Fruit fly (Drosophila melanogaster) whole organism, embryonic: ENCODE data around the gene Tao.

ENCODE experiments used
- ATbp ChIP-seq: fragments of 200-800 bp; sonication (Bioruptor generic); optimal IDR thresholded peaks from 2 replicates; lab custom pipeline; 2017; ENCODE audit warnings: missing biosample characterization, mild to moderate bottlenecking, missing genetic modification characterization, missing genetic modification reagents
- BEAF-32 ChIP-seq: fragments of 200-800 bp; sonication (Bioruptor generic); optimal IDR thresholded peaks from 3 replicates; lab custom pipeline; 2017; ENCODE audit warnings: missing biosample characterization, missing genetic modification characterization, mild to moderate bottlenecking, moderate library complexity, missing genetic modification reagents
- CG12155 ChIP-seq: fragments of 200-800 bp; sonication (Bioruptor generic); optimal IDR thresholded peaks from 3 replicates; lab custom pipeline; 2016; ENCODE audit warnings: missing biosample characterization, missing genetic modification characterization
- CG1233 ChIP-seq: fragments of 200-800 bp; sonication (Bioruptor generic); optimal IDR thresholded peaks from 4 replicates; lab custom pipeline; 2018; ENCODE audit warnings: missing biosample characterization, mild to moderate bottlenecking, missing genetic modification characterization
- CG15011 ChIP-seq: fragments of 200-800 bp; sonication (Bioruptor generic); optimal IDR thresholded peaks from 3 replicates; lab custom pipeline; 2018; ENCODE audit warnings: missing biosample characterization, mild to moderate bottlenecking, missing genetic modification characterization
- CG15514 ChIP-seq: fragments of 200-800 bp; sonication (Bioruptor generic); optimal IDR thresholded peaks from 3 replicates; lab custom pipeline; 2017; ENCODE audit warnings: missing biosample characterization, missing genetic modification characterization, mild to moderate bottlenecking, moderate library complexity, missing genetic modification reagents
- CG2712 ChIP-seq: fragments of 200-800 bp; optimal IDR thresholded peaks from 3 replicates; lab custom pipeline; 2019; ENCODE audit warnings: missing biosample characterization, mild to moderate bottlenecking, missing genetic modification characterization, moderate library complexity
- CG3163 ChIP-seq: fragments of 200-800 bp; sonication (Bioruptor generic); optimal IDR thresholded peaks from 3 replicates; lab custom pipeline; 2016; ENCODE audit warnings: missing biosample characterization, missing genetic modification characterization
- CG6791 ChIP-seq: fragments of 200-800 bp; sonication (Bioruptor generic); IDR thresholded peaks from 3 replicates; pipeline ENCODE4 v1.3.6; 2022; ENCODE audit warnings: missing biosample characterization, missing genetic modification characterization; ENCODE audit not compliant: partially characterized antibody
- CG7963 ChIP-seq: fragments of 200-800 bp; sonication (Bioruptor generic); IDR thresholded peaks from 3 replicates; pipeline ENCODE4 v1.3.6; 2022; ENCODE audit warnings: missing biosample characterization, missing genetic modification characterization; ENCODE audit not compliant: partially characterized antibody
- CG7987 ChIP-seq: fragments of 200-800 bp; sonication (Bioruptor generic); optimal IDR thresholded peaks from 2 replicates; lab custom pipeline; 2018; ENCODE audit warnings: missing biosample characterization, mild to moderate bottlenecking, missing genetic modification characterization, moderate library complexity
- CG8290 ChIP-seq, 3 experiments: fragments of 200-800 bp; sonication (Bioruptor generic); optimal IDR thresholded peaks; 2 replicates each; lab custom pipeline; 2016 to 2019; ENCODE audit warnings: missing biosample characterization in 3 of 3, missing genetic modification characterization in 3 of 3, mild to moderate bottlenecking in 2 of 3, moderate library complexity in 1 of 3
- CG8924 ChIP-seq: fragments of 200-800 bp; optimal IDR thresholded peaks from 3 replicates; lab custom pipeline; 2019; ENCODE audit warnings: missing biosample characterization, mild to moderate bottlenecking, missing genetic modification characterization, moderate library complexity
- CG9437 ChIP-seq: fragments of 200-800 bp; sonication (Bioruptor generic); optimal IDR thresholded peaks from 2 replicates; lab custom pipeline; 2018; ENCODE audit warnings: missing biosample characterization, mild to moderate bottlenecking, missing genetic modification characterization
- CG9932 ChIP-seq: fragments of 200-800 bp; sonication (Bioruptor generic); IDR thresholded peaks from 2 replicates; pipeline ENCODE4 v1.3.6; 2022; ENCODE audit warnings: missing biosample characterization, missing genetic modification characterization
- Chrac-16 ChIP-seq: fragments of 200-800 bp; sonication (Bioruptor generic); optimal IDR thresholded peaks from 3 replicates; lab custom pipeline; 2016; ENCODE audit warnings: missing biosample characterization, missing genetic modification characterization
- Dad ChIP-seq: fragments of 200-800 bp; sonication (Bioruptor generic); optimal IDR thresholded peaks from 3 replicates; lab custom pipeline; 2016; ENCODE audit warnings: missing biosample characterization, missing genetic modification characterization
- Dll ChIP-seq: fragments of 200-800 bp; sonication (Bioruptor generic); IDR thresholded peaks from 4 replicates; pipeline ENCODE4 v1.3.6; 2022; ENCODE audit warnings: missing biosample characterization, missing genetic modification characterization; ENCODE audit not compliant: partially characterized antibody
- Dp ChIP-seq: fragments of 200-800 bp; sonication (Bioruptor generic); optimal IDR thresholded peaks from 2 replicates; lab custom pipeline; 2018; ENCODE audit warnings: missing biosample characterization, mild to moderate bottlenecking, missing genetic modification characterization, moderate library complexity
- E2f2 ChIP-seq: fragments of 200-800 bp; sonication (Bioruptor generic); IDR thresholded peaks from 2 replicates; pipeline ENCODE4 v1.3.6; 2022; ENCODE audit warnings: missing biosample characterization, missing genetic modification characterization
- Ets65A ChIP-seq: fragments of 200-800 bp; sonication (Bioruptor generic); peaks from one replicate; lab custom pipeline; 2016; ENCODE audit warnings: missing biosample characterization, missing genetic modification characterization
- Hand ChIP-seq: fragments of 200-800 bp; sonication (Bioruptor generic); optimal IDR thresholded peaks from 2 replicates; lab custom pipeline; 2017; ENCODE audit warnings: mild to moderate bottlenecking, missing biosample characterization, missing genetic modification reagents, missing genetic modification characterization
- Med ChIP-seq: fragments of 200-800 bp; sonication (Bioruptor generic); peaks from one replicate; lab custom pipeline; 2016; ENCODE audit warnings: missing biosample characterization, missing genetic modification characterization, mild to moderate bottlenecking, inconsistent platforms, moderate library complexity
- NK7.1 ChIP-seq: fragments of 200-800 bp; sonication (Bioruptor generic); optimal IDR thresholded peaks from 3 replicates; lab custom pipeline; 2016; ENCODE audit warnings: missing biosample characterization, missing genetic modification characterization
- Side ChIP-seq: fragments of 200-800 bp; sonication (Bioruptor generic); optimal IDR thresholded peaks from 2 replicates; lab custom pipeline; 2016; ENCODE audit warnings: missing biosample characterization, missing genetic modification characterization
- ab ChIP-seq: fragments of 200-800 bp; sonication (Bioruptor generic); optimal IDR thresholded peaks from 2 replicates; lab custom pipeline; 2016; ENCODE audit warnings: missing biosample characterization, missing genetic modification characterization
- amos ChIP-seq: fragments of 200-800 bp; sonication (Bioruptor generic); IDR thresholded peaks from 2 replicates; pipeline ENCODE4 v1.3.6; 2022; ENCODE audit warnings: missing biosample characterization, missing genetic modification characterization; ENCODE audit not compliant: partially characterized antibody
- ato ChIP-seq: fragments of 200-800 bp; sonication (Bioruptor generic); IDR thresholded peaks from 2 replicates; pipeline ENCODE4 v1.3.6; 2022; ENCODE audit warnings: missing biosample characterization, missing genetic modification characterization; ENCODE audit not compliant: partially characterized antibody
- da ChIP-seq: fragments of 200-800 bp; sonication (Bioruptor generic); optimal IDR thresholded peaks from 2 replicates; lab custom pipeline; 2016; ENCODE audit warnings: missing biosample characterization, missing genetic modification characterization
- ftz-f1 ChIP-seq: fragments of 200-800 bp; sonication (Bioruptor generic); optimal IDR thresholded peaks from 2 replicates; lab custom pipeline; 2016; ENCODE audit warnings: missing biosample characterization, missing genetic modification characterization
- gsb ChIP-seq: fragments of 200-800 bp; sonication (Bioruptor generic); IDR thresholded peaks from 2 replicates; pipeline ENCODE4 v1.3.6; 2022; ENCODE audit warnings: missing biosample characterization, missing genetic modification characterization
- kay ChIP-seq: fragments of 200-800 bp; sonication (Bioruptor generic); optimal IDR thresholded peaks from 2 replicates; lab custom pipeline; 2016; ENCODE audit warnings: missing biosample characterization, missing genetic modification characterization
- lov ChIP-seq, 2 experiments: fragments of 200-800 bp in 1 of 2; fragments of >200 bp in 1 of 2; sonication (Bioruptor generic) in 1 of 2; IDR thresholded peaks in 1 of 2; optimal IDR thresholded peaks in 1 of 2; 2 replicates in 1 of 2; 3 replicates in 1 of 2; pipeline versions ENCODE4 v1.3.6 to Lab custom; 2017 to 2022; ENCODE audit warnings: missing biosample characterization in 1 of 2, missing genetic modification characterization in 1 of 2
- nerfin-2 ChIP-seq: fragments of 200-800 bp; sonication (Bioruptor generic); IDR thresholded peaks from 2 replicates; pipeline ENCODE4 v1.3.6; 2022; ENCODE audit warnings: missing biosample characterization, missing genetic modification characterization; ENCODE audit not compliant: partially characterized antibody
- nmo ChIP-seq: fragments of 200-800 bp; sonication (Bioruptor generic); optimal IDR thresholded peaks from 2 replicates; lab custom pipeline; 2018; ENCODE audit warnings: missing biosample characterization, mild to moderate bottlenecking, missing genetic modification characterization, moderate library complexity
- pb ChIP-seq: fragments of 200-800 bp; sonication (Bioruptor generic); optimal IDR thresholded peaks from 3 replicates; lab custom pipeline; 2016; ENCODE audit warnings: missing biosample characterization, missing genetic modification characterization
- phol ChIP-seq: fragments of 200-800 bp; sonication (Bioruptor generic); optimal IDR thresholded peaks from 3 replicates; lab custom pipeline; 2018; ENCODE audit warnings: missing biosample characterization, mild to moderate bottlenecking, missing genetic modification characterization, moderate library complexity
- prd ChIP-seq, 3 experiments: fragments of >200 bp in 2 of 3; fragments of 200-800 bp in 1 of 3; sonication (Bioruptor generic) in 1 of 3; optimal IDR thresholded peaks in 2 of 3; IDR thresholded peaks in 1 of 3; 2 replicates in 2 of 3; 3 replicates in 1 of 3; pipeline versions ENCODE4 v1.3.6 to Lab custom; 2017 to 2022; ENCODE audit warnings: missing biosample characterization in 1 of 3, missing genetic modification characterization in 1 of 3
- psq ChIP-seq: fragments of 200-800 bp; sonication (Bioruptor generic); optimal IDR thresholded peaks from 2 replicates; lab custom pipeline; 2017; ENCODE audit warnings: missing biosample characterization, missing genetic modification characterization
- ro ChIP-seq: fragments of 200-800 bp; sonication (Bioruptor generic); IDR thresholded peaks from 2 replicates; pipeline ENCODE4 v1.3.6; 2022; ENCODE audit warnings: missing biosample characterization, missing genetic modification characterization
- sd ChIP-seq: fragments of 200-800 bp; sonication (Bioruptor generic); optimal IDR thresholded peaks from 3 replicates; lab custom pipeline; 2018; ENCODE audit warnings: missing biosample characterization, mild to moderate bottlenecking, missing genetic modification characterization, moderate library complexity
- sisA ChIP-seq: fragments of 200-800 bp; sonication (Bioruptor generic); IDR thresholded peaks from 2 replicates; pipeline ENCODE4 v1.3.6; 2022; ENCODE audit warnings: missing biosample characterization, missing genetic modification characterization
- sr ChIP-seq: fragments of 200-800 bp; sonication (Bioruptor generic); IDR thresholded peaks from 3 replicates; pipeline ENCODE4 v1.3.6; 2022; ENCODE audit warnings: missing biosample characterization, missing genetic modification characterization
- unc-4 ChIP-seq: fragments of 200-800 bp; sonication (Bioruptor generic); IDR thresholded peaks from 2 replicates; pipeline ENCODE4 v1.3.6; 2022; ENCODE audit warnings: missing biosample characterization, missing genetic modification characterization; ENCODE audit not compliant: partially characterized antibody
- usp ChIP-seq: fragments of >200 bp; optimal IDR thresholded peaks from 2 replicates; lab custom pipeline; 2017; ENCODE audit warnings: missing biosample characterization, missing genetic modification characterization
- wdn ChIP-seq: fragments of 200-800 bp; sonication (Bioruptor generic); IDR thresholded peaks from 2 replicates; pipeline ENCODE4 v1.3.6; 2022; ENCODE audit warnings: missing biosample characterization, missing genetic modification characterization
- zen ChIP-seq: fragments of 200-800 bp; sonication (Bioruptor generic); optimal IDR thresholded peaks from 3 replicates; lab custom pipeline; 2018; ENCODE audit warnings: missing biosample characterization, mild to moderate bottlenecking, missing genetic modification characterization, moderate library complexity
- zf30C ChIP-seq: fragments of 200-800 bp; sonication (Bioruptor generic); optimal IDR thresholded peaks from 3 replicates; lab custom pipeline; 2018; ENCODE audit warnings: missing biosample characterization, mild to moderate bottlenecking, missing genetic modification characterization

The Tao gene

dm6 chrX:19608042-19608609 is 28.5 kb upstream of the Tao start (continued):
- TF ChIP-seq BEAF-32 (GFP tag; lab: Kevin White, UChicago), result peak; percentile 25
- TF ChIP-seq CG9932 (GFP tag; lab: Robert Waterston, UW), result no peak
- TF ChIP-seq gsb, result no peak
- TF ChIP-seq CG1233, result peak; percentile 19
- TF ChIP-seq Chrac-16, result no peak
- TF ChIP-seq CG6791 (GFP tag; lab: Robert Waterston, UW), result peak; percentile 72; the same call in 2 of the 3 replicates
- no peak for TF ChIP-seq psq (GFP tag; lab: Kevin White, UChicago)
- no peak for TF ChIP-seq Ets65A (GFP tag; lab: Kevin White, UChicago)
- TF ChIP-seq Dad (GFP tag; lab: Kevin White, UChicago), result no peak
- peak; percentile 21 for TF ChIP-seq CG8924 (tag; lab: Kevin White, UChicago)
- no peak for TF ChIP-seq wdn (GFP tag; lab: Robert Waterston, UW)
- TF ChIP-seq zen (tag; lab: Kevin White, UChicago), result no peak
- TF ChIP-seq da (GFP tag; lab: Kevin White, UChicago), result no peak
- TF ChIP-seq CG7987 (GFP tag; lab: Kevin White, UChicago), result no peak
- TF ChIP-seq Side (GFP tag; lab: Kevin White, UChicago), result no peak
- TF ChIP-seq prd (optimal IDR thresholded peaks at IDR 0.05; lab: Kevin White, UChicago), result no peak
- TF ChIP-seq prd (GFP tag; IDR thresholded peaks at IDR 0.05; lab: Robert Waterston, UW), result no peak
- peak; percentile 57; the same call in 3 of the 4 replicates for TF ChIP-seq Dll (GFP tag; lab: Robert Waterston, UW)
- peak; percentile 23 for TF ChIP-seq CG15514 (GFP tag; lab: Kevin White, UChicago)
- TF ChIP-seq Hand (GFP tag; lab: Kevin White, UChicago), result no peak
- TF ChIP-seq NK7.1 (GFP tag; lab: Kevin White, UChicago), result no peak
- peak; percentile 59 for TF ChIP-seq nerfin-2 (GFP tag; lab: Robert Waterston, UW)
- no peak for TF ChIP-seq CG2712
- peak; percentile 31 for TF ChIP-seq zf30C
- no peak for TF ChIP-seq kay (GFP tag; lab: Kevin White, UChicago)
- peak; percentile 45; the same call in 1 of the 2 replicates for TF ChIP-seq amos (GFP tag; lab: Robert Waterston, UW)
- TF ChIP-seq CG3163, result no peak
- no peak for TF ChIP-seq usp (GFP tag; lab: Kevin White, UChicago)
- no peak for TF ChIP-seq CG9437 (GFP tag; lab: Kevin White, UChicago)
- no peak for TF ChIP-seq ro (GFP tag; lab: Robert Waterston, UW)
- TF ChIP-seq CG15011 (GFP tag; lab: Kevin White, UChicago), result no peak
- no peak for TF ChIP-seq sisA (GFP tag; lab: Robert Waterston, UW)
- TF ChIP-seq phol (tag; lab: Kevin White, UChicago), result peak; percentile 31
- TF ChIP-seq CG12155 (GFP tag; lab: Kevin White, UChicago), result no peak
- peak; percentile 78 for TF ChIP-seq sd
- TF ChIP-seq lov (optimal IDR thresholded peaks at IDR 0.05; lab: Kevin White, UChicago), result no peak
- no peak for TF ChIP-seq lov (GFP tag; IDR thresholded peaks at IDR 0.05; lab: Robert Waterston, UW)
- TF ChIP-seq unc-4, result peak; percentile 32
- 0 out of 3 replicates have a peak, but pooled peaks have one; percentile 26 for TF ChIP-seq CG7963
- TF ChIP-seq ato (GFP tag; lab: Robert Waterston, UW), result peak; percentile 29; the same call in 1 of the 2 replicates
- no peak for TF ChIP-seq ab (GFP tag; lab: Kevin White, UChicago)
- 0 out of 3 replicates have a peak, but pooled peaks have one; percentile 36 for TF ChIP-seq sr (GFP tag; lab: Robert Waterston, UW)
- peak; percentile 83 for TF ChIP-seq ftz-f1
- peak; percentile 35; the same call in 1 of the 2 replicates for TF ChIP-seq E2f2 (GFP tag; lab: Robert Waterston, UW)
- peak; percentile 54 for TF ChIP-seq Med (GFP tag; lab: Kevin White, UChicago)
- no peak for TF ChIP-seq Dp (GFP tag; lab: Kevin White, UChicago)
- no peak for TF ChIP-seq CG8290 (GFP tag; optimal IDR thresholded peaks at IDR 0.05; lab: Kevin White, UChicago)
- TF ChIP-seq CG8290 (tag; optimal IDR thresholded peaks at IDR 0.05; lab: Kevin White, UChicago), result peak in 1 of 2 experiments; percentile 19
- TF ChIP-seq ATbp (GFP tag; lab: Kevin White, UChicago), result no peak
- TF ChIP-seq nmo (GFP tag; lab: Kevin White, UChicago), result no peak
- no peak for TF ChIP-seq pb (GFP tag; lab: Kevin White, UChicago)
